Fruit fly (Drosophila melanogaster) ovary, adult (tissue): ENCODE measurements around the gene daed.

Experiments
- CG17801 ChIP-seq: fragments of 200-800 bp; optimal IDR thresholded peaks from 2 replicates; lab custom pipeline; 2019; ENCODE audit warnings: missing biosample characterization, mild to moderate bottlenecking, missing genetic modification characterization, moderate library complexity; ENCODE audit not compliant: partially characterized antibody

Gene daed

DNA sequence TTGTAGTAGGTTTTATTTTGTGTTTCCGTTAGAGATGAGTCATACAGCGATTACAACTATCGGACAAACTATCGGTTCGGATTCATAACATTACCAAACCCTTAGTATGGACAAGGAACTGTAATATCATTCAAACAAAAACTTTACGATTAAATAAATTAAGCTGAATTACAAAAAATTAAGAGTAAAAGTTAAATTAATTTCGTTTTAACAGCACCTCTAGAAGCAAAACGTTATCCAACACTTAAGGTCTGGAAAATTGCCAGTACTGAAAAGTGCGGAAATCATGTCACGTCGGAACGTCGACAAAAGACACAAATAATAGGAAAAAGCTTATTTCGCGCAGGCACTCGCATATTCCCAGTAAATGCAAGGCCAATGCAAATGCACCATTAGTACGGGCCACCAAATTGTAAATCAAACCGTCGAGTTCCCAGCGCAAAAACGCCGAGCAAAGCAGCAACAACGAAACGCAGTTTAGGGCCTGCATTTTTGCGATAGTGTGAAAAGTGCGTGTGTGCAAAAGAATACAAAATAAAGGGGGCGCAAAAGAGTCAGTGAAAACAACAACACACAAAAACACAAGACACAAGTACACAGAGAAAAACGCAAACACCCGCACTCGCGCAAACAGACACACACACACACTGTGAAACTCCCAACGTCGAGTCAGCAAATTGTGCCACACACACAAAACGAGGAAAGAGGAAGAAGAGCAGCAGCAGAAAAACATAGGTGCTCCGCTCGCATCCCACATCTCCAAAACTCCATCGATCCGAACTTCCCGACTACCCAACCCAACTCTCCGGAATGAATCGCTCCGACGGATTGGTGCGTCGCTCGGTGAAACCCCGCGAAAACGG lies 10.4 kb upstream of the daed start, which contains the start of the genes CG15387 and sau:
Gene CG15387 (minus strand): TSS at position 36 of the 863 bp plus-strand sequence.
Gene sau (plus strand): TSS at position 84 of the 863 bp plus-strand sequence.
- peak; percentile 86 for TF ChIP-seq CG17801 (GFP tag; lab: Kevin White, UChicago)

DNA sequence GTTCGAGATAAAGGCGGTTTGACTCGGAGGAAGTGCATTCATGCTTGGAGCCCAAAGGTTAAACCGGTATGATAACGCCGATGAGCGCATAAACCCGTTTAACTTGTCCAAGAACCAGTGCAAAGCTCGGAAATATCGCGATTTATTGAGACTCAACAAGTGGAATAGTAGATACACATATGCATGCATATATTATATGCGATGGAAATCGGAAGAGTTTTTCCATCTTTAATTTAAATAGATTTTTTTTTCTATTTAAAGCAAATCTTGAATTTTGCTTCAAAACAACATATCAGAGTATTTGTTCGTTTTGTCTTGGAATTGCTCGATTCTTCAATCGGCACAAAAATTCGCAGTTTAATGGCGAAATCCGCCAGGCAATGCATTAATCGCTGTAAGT lies 6.3 kb upstream of the daed start:
- no peak for TF ChIP-seq CG17801 (GFP tag; lab: Kevin White, UChicago)

DNA sequence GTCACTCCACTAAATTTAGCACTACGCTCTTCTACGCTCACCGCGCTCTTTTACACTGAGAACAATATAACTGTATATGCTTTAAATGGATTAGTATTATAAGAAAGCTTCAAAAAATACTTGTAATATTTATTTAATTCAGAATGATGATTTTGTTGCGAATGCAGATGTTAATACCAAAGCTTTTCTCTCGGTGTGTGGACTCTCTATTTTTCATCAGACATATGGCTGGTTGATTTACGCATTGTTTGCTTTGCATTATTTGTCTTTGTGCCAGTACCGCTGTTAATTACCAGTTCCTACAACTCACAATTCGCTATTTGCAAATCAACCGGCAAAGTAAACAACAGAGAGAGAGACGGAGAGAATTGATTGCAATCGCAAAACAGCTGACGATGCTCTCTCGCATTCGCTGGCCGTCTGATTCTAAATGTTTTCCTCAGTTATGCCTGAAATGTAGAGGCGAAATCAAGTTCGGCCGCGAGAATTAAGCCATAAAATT lies 5.6 kb upstream of the daed start:
- TF ChIP-seq CG17801 (GFP tag; lab: Kevin White, UChicago) = peak; percentile 99

dm6 chr2L:2220573-2221332 lies 4.6 kb upstream of the daed start, which contains the start of gene papi:
papi (plus strand) TSS chr2L:2220748.
- TF ChIP-seq CG17801 (GFP tag; lab: Kevin White, UChicago) = no peak

DNA sequence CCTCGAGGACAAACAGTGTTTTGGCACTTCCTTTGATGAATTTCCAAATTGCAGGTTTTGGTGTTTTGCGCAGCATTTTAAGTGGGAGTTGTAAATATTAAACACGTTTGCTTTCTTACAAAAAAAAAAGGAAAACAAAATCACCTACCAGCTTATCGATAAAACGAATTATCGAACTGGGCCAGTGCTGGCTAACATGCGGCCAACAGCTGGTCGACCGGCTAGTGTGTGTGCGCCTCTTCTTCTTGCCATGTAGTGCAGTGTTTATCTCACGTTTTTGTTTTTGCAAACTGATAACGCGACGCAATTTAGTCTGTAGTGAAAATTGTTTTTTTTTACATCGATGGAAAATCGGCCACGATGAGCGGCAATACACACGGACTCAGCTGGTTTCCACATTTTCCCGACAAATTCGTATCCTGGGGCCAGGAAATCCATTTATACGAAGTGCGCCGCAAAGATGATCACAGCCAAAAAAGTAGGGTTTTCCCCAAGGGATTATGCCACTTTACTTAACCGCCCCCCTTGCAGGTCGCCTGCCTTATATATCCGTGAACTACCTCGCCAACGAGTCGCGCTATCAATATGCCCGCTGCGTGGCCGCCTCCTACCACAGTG lies 1.1 kb upstream of the daed start, which contains the start of the genes CG15386, CG42371 and mio:
Gene CG15386 (minus strand): TSS at position 180 of the 618 bp plus-strand sequence.
Gene CG42371 (minus strand): TSS at position 180 of the 618 bp plus-strand sequence.
Gene mio (plus strand): TSS at position 224 of the 618 bp plus-strand sequence.
- peak; percentile 60 for TF ChIP-seq CG17801 (GFP tag; lab: Kevin White, UChicago)

DNA sequence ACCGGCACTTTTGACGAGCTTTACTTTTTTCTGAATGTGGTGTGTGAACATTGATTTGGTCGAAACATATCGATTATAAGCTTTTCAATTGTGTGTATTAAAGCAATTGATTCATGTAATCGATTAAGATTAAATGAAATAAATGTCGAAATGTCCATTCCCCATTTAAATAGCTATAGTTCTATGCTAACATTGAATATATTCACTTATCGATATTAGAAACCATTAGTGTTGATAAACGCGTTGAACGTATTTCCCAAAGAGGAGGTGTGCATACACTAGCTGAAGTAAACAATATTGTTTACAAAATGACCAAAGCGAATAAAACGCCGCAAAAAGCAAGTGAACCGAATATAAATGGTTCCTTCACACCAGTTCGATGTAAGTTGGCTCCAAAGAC lies 2.1 kb downstream of the daed start, which contains the start of the genes Uch and CG34174:
Gene Uch (minus strand): TSS at position 208 of the 400 bp plus-strand sequence.
Gene CG34174 (plus strand): TSS at position 263 of the 400 bp plus-strand sequence.
- peak; percentile 43 for TF ChIP-seq CG17801 (GFP tag; lab: Kevin White, UChicago)

DNA sequence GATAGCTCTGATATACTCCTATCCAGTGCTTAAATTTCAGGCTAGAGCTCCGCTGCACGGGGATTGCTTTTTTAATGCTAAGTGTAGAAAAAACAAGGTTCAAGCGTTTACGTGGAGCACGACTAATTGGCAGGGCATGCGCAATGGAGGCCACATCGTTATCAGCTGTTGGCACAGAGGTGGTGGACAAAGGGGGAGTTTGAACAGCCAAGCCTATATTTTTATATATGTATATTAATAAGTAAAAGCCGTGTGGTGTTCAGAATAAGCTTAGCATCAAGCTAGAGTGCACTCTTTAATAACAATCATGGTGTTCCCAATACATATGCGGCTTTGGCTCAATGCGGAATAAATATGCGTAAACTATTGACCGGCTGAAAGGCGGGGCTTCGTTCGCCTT lies 3.6 kb downstream of the daed start, which contains the start of gene CG15385:
Gene CG15385 (minus strand): TSS at position 94 of the 400 bp plus-strand sequence.
- TF ChIP-seq CG17801 (GFP tag; lab: Kevin White, UChicago) = no peak

- no peak for TF ChIP-seq CG17801 (GFP tag; lab: Kevin White, UChicago)
Observed at dm6 chr2L:2209002-2209401, 7.1 kb downstream of the daed start, which contains the start of gene CG33124. CG33124 (minus strand) TSS chr2L:2209102.

- TF ChIP-seq CG17801 (GFP tag; lab: Kevin White, UChicago) = no peak
Observed at dm6 chr2L:2206066-2206465, 10.0 kb downstream of the daed start, which contains the start of gene CG31668. CG31668 (minus strand) TSS chr2L:2206166.

DNA sequence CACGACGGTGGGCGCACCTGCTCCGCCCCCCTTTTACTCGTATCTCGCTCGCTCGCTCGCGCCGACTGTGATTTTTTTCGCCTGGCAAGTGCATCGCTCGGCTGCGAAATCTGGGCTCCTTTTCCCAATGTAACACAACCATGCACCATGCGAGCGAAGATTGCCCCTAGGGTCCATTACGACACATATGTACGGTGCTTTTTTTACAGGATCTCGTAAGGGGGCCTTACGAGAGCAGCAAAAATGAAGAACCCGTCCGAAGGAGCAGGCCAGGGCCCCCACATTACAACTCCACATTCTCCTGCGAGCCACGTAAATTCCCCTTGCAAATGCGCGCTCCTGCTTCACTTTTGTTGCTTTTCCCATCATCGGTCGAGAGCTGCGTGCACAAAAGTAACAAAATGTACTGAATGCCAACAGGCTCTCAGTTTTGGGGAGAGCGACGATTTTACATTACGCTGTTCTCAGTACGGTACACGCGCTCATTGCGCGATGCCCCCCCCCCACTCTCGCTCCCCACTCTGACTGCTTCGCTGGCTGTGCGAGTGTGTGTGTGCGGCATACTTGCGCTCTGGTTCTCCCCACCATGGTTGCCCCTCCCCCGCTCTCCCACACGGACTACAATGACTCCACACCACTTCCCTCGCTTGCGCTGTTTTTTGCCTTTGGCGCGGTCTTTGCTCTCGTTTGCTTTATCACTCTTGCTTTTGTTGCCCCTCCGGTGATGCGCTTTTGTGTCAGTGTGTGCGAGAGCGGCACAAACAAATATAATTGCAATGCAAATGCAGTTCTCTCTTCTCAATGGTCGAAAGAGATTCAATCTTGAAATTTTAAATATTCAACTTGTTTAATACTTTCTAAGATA lies 13.0 kb downstream of the daed start:
- TF ChIP-seq CG17801 (GFP tag; lab: Kevin White, UChicago) = peak; percentile 57

- peak; percentile 100 for TF ChIP-seq CG17801 (GFP tag; lab: Kevin White, UChicago)
Observed at dm6 chr2L:2202018-2202852, 13.9 kb downstream of the daed start.

DNA sequence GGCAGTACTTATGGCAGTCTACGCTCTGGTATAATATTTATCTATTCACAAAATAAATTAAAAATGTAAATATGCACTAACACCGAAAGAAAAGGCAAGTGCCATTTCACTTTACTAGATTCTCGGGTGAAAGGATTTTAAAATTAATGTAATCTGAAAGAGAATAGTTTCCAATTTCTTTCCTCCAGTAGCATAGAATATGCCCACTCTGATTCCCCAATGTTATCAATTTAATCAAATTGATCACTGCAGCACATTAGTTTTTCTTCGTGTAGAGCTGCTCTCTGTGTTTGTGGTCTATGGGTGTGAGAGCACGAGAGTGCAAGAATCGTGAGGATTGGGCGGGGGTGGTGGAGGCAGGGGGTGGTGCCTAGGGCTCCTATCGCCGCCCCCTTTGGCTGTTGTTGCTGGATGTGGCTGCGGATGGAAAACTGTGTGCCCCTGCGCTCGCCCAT lies 15.0 kb downstream of the daed start:
- TF ChIP-seq CG17801 (GFP tag; lab: Kevin White, UChicago) = peak; percentile 82
